Worm (Caenorhabditis elegans) whole organism, early embryonic: ENCODE data around the gene oig-8.

ENCODE experiments used
- F13C5.2 ChIP-seq: sonication (generic microtip); optimal IDR thresholded peaks from 2 replicates; lab custom pipeline; 2017; ENCODE audit warnings: mild to moderate bottlenecking, missing genetic modification characterization, inconsistent platforms, missing compliant biosample characterization
- ama-1 ChIP-seq: fragments of 150-350 bp; optimal IDR thresholded peaks from 2 replicates; lab custom pipeline; 2014
- ceh-13 ChIP-seq: fragments of 200-800 bp; sonication (Bioruptor generic); optimal IDR thresholded peaks from 2 replicates; lab custom pipeline; 2018; ENCODE audit warnings: mild to moderate bottlenecking, missing genetic modification characterization, missing compliant biosample characterization
- ets-7 ChIP-seq: sonication (generic microtip); optimal IDR thresholded peaks from 2 replicates; lab custom pipeline; 2016; ENCODE audit warnings: missing genotype, missing genetic modification characterization, missing compliant biosample characterization
- tra-4 ChIP-seq: sonication (generic microtip); optimal IDR thresholded peaks from 2 replicates; lab custom pipeline; 2017; ENCODE audit warnings: missing genetic modification characterization, missing compliant biosample characterization

ce11 chrII:6695388-6695787 lies 46.5 kb upstream of the oig-8 start, which contains the start of gene C18H9.5:
- TF ChIP-seq ama-1 (lab: Kevin White, UChicago) (no peak), ets-7 (tag; lab: Kevin White, UChicago) (no peak), tra-4 (tag; lab: Kevin White, UChicago) (no peak), F13C5.2 (no peak), ceh-13 (GFP tag; lab: Kevin White, UChicago) (no peak)
